Fruit fly (Drosophila melanogaster): ENCODE measurements around the gene Drak.

The Drak gene

dm6 chrX:11559728-11560724 is 67.1 kb downstream of the Drak start (continued):
- TF ChIP-seq CG15514 (GFP tag; optimal IDR thresholded peaks at IDR 0.05) (peak; percentile 76), wdn (GFP tag; IDR thresholded peaks at IDR 0.05) (peak; percentile 38; the same call in 1 of the 2 replicates), CG15696 (tag; optimal IDR thresholded peaks at IDR 0.05) (peak; percentile 49), CG1792 (GFP tag; optimal IDR thresholded peaks at IDR 0.05) (no peak), bigmax (GFP tag; optimal IDR thresholded peaks at IDR 0.05) (no peak), Hey (tag; optimal IDR thresholded peaks at IDR 0.05) (no peak), Hr78 (GFP tag; optimal IDR thresholded peaks at IDR 0.05) (peak in 1 of 2 experiments; percentile 81), CG15011 (GFP tag; optimal IDR thresholded peaks at IDR 0.05) (peak; percentile 82), unpg (GFP tag; optimal IDR thresholded peaks at IDR 0.05) (peak; percentile 84), zen2 (GFP tag; IDR thresholded peaks at IDR 0.05; ENCODE audit: partially characterized antibody) (no peak), CG7839 (tag; optimal IDR thresholded peaks at IDR 0.05) (peak; percentile 93), tgo (GFP tag; IDR thresholded peaks at IDR 0.05) (peak; percentile 72), CG7556 (GFP tag; optimal IDR thresholded peaks at IDR 0.05) (peak; percentile 94), GATAe (GFP tag; conservative IDR thresholded peaks at IDR 0.05) (no peak), Doc2 (GFP tag; IDR thresholded peaks at IDR 0.05) (no peak), phol (tag; optimal IDR thresholded peaks at IDR 0.05) (peak; percentile 86), CG9215 (GFP tag; IDR thresholded peaks at IDR 0.05) (peak; percentile 76), pho (GFP tag; optimal IDR thresholded peaks at IDR 0.05) (peak; percentile 26), disco-r (GFP tag; optimal IDR thresholded peaks at IDR 0.05) (no peak), gro (GFP tag; optimal IDR thresholded peaks at IDR 0.05) (no peak), slbo (GFP tag; IDR thresholded peaks at IDR 0.05) (peak; percentile 68), sna (GFP tag; IDR thresholded peaks at IDR 0.05; ENCODE audit: partially characterized antibody) (no peak), Xrp1 (GFP tag; IDR thresholded peaks at IDR 0.05) (peak; percentile 64; the same call in 1 of the 2 replicates), Ravus (GFP tag; IDR thresholded peaks at IDR 0.05) (no peak), vnd (GFP tag; IDR thresholded peaks at IDR 0.05; ENCODE audit: partially characterized antibody) (no peak), gce (GFP tag; IDR thresholded peaks at IDR 0.05) (peak; percentile 46; the same call in 1 of the 3 replicates), HmgZ (tag; optimal IDR thresholded peaks at IDR 0.05) (peak; percentile 53), dimm (GFP tag; IDR thresholded peaks at IDR 0.05) (no peak), CG12219 (GFP tag; optimal IDR thresholded peaks at IDR 0.05) (peak; percentile 74), sima (GFP tag; optimal IDR thresholded peaks at IDR 0.05) (no peak), Hr39 (optimal IDR thresholded peaks at IDR 0.05) (no peak), sc (optimal IDR thresholded peaks at IDR 0.05) (no peak), sc (GFP tag; optimal IDR thresholded peaks at IDR 0.05) (peak; percentile 69), Rfx (GFP tag; IDR thresholded peaks at IDR 0.05) (peak; percentile 71), Stat92E (GFP tag; optimal IDR thresholded peaks at IDR 0.05) (no peak), Fer1 (GFP tag; optimal IDR thresholded peaks at IDR 0.05) (peak; percentile 92), Jarid2 (GFP tag; optimal IDR thresholded peaks at IDR 0.05) (peak; percentile 58), CG13775 (GFP tag; optimal IDR thresholded peaks at IDR 0.05) (peak; percentile 85), hkb (optimal IDR thresholded peaks at IDR 0.05) (no peak), hkb (GFP tag; IDR thresholded peaks at IDR 0.05) (peak; percentile 55), CG33557 (GFP tag; optimal IDR thresholded peaks at IDR 0.05) (peak; percentile 29), CG11504 (tag; optimal IDR thresholded peaks at IDR 0.05) (peak; percentile 94), nerfin-2 (GFP tag; IDR thresholded peaks at IDR 0.05; ENCODE audit: partially characterized antibody) (no peak), ken (GFP tag; IDR thresholded peaks at IDR 0.05) (no peak; the same call in 2 of the 3 replicates), CG11085 (GFP tag; IDR thresholded peaks at IDR 0.05) (peak; percentile 57; the same call in 1 of the 2 replicates), p53 (GFP tag; optimal IDR thresholded peaks at IDR 0.05) (no peak), CG31441 (GFP tag; IDR thresholded peaks at IDR 0.05) (peak; percentile 92), grn (GFP tag; optimal IDR thresholded peaks at IDR 0.05) (no peak)

Data from whole organism, embryonic.